Worm (Caenorhabditis elegans) whole organism, L4 larva: ENCODE results near the gene csn-5.

Source experiments
- F10B5.3 ChIP-seq: sonication (generic microtip); optimal IDR thresholded peaks from 2 replicates; lab custom pipeline; 2016; ENCODE audit warnings: mild to moderate bottlenecking, missing genetic modification characterization, missing compliant biosample characterization
- ZK546.5 ChIP-seq, 2 experiments: sonication (generic microtip); optimal IDR thresholded peaks; 2 replicates each; lab custom pipeline; 2017; ENCODE audit warnings: missing biosample characterization in 2 of 2, missing genetic modification characterization in 2 of 2
- gei-8 ChIP-seq: fragments of 200-800 bp; sonication (Bioruptor generic); optimal IDR thresholded peaks from 2 replicates; lab custom pipeline; 2018; ENCODE audit warnings: mild to moderate bottlenecking, missing genetic modification characterization, missing compliant biosample characterization
- lir-3 ChIP-seq: sonication (generic microtip); optimal IDR thresholded peaks from 2 replicates; lab custom pipeline; 2016; ENCODE audit warnings: mild to moderate bottlenecking, missing genetic modification characterization, missing compliant biosample characterization
- nhr-237 ChIP-seq: sonication (generic microtip); optimal IDR thresholded peaks from 2 replicates; lab custom pipeline; 2017; ENCODE audit warnings: missing biosample characterization, missing genetic modification characterization
- rbr-2 ChIP-seq: sonication (generic microtip); optimal IDR thresholded peaks from 2 replicates; lab custom pipeline; 2016; ENCODE audit warnings: missing genotype, missing genetic modification characterization, missing compliant biosample characterization
- saeg-2 ChIP-seq: fragments of 200-800 bp; sonication (Bioruptor generic); IDR thresholded peaks from 2 replicates; pipeline ENCODE4 v1.3.6; 2022; ENCODE audit warnings: missing genetic modification reagents, missing genetic modification characterization, missing compliant biosample characterization
- unc-62 ChIP-seq, 3 experiments: fragments of 150-350 bp in 1 of 3; sonication (generic microtip); optimal IDR thresholded peaks in 2 of 3; peaks in 1 of 3; 1 replicate in 1 of 3; 2 replicates in 2 of 3; lab custom pipeline; 2014 to 2017; ENCODE audit warnings: missing biosample characterization in 3 of 3, missing genetic modification characterization in 3 of 3, missing genetic modification reagents in 3 of 3, missing genotype in 1 of 3

DNA sequence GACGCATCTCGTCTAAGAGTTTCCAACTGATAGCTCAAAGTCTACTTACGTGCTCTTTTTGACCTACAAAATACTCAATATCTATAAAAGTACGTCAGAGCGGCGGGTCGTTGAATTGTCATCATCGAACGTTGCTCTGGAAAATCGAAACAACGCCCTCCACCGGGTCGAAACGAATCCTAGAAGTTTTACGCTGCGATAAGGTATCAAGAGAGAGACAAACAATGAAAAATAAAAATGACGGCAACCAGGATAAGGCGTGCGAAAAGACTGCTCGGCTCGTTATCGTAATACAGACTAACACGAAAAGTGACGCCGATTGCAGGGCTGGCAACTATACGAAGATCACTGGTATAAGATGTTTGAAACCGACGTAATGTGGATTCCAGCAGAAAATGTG, 4.9 kb downstream of the csn-5 start:
- TF ChIP-seq F10B5.3 (tag; lab: Kevin White, UChicago), result no peak
- TF ChIP-seq lir-3 (tag; lab: Kevin White, UChicago), result no peak
- TF ChIP-seq ZK546.5 (tag; optimal IDR thresholded peaks at IDR 0.05; lab: Kevin White, UChicago), result no peak
- no peak for TF ChIP-seq nhr-237
- no peak for TF ChIP-seq unc-62 (GFP tag; optimal IDR thresholded peaks at IDR 0.05 in 1 of 2; lab: Kevin White, UChicago)
- no peak for TF ChIP-seq unc-62 (tag; optimal IDR thresholded peaks at IDR 0.05; lab: Kevin White, UChicago)
- TF ChIP-seq gei-8 (GFP tag; lab: Kevin White, UChicago), result no peak
- no peak for TF ChIP-seq saeg-2 (GFP tag; lab: Robert Waterston, UW)
- no peak for TF ChIP-seq rbr-2 (tag; lab: Kevin White, UChicago)
